Fruit fly (Drosophila melanogaster) whole organism, embryonic: ENCODE results near the gene Cwc25.
A peak's percentile ranks its signal among the peaks of the same experiment; 100 is the strongest.

ENCODE experiments used
- Antp ChIP-seq: fragments of 200-800 bp; sonication (Bioruptor generic); optimal IDR thresholded peaks from 3 replicates; lab custom pipeline; 2016; ENCODE audit warnings: missing biosample characterization, missing genetic modification characterization
- Bdp1 ChIP-seq: fragments of 200-800 bp; sonication (Bioruptor generic); optimal IDR thresholded peaks from 3 replicates; lab custom pipeline; 2016; ENCODE audit warnings: missing biosample characterization, missing genetic modification characterization
- CG10209 ChIP-seq: fragments of 200-800 bp; sonication (Bioruptor generic); optimal IDR thresholded peaks from 3 replicates; lab custom pipeline; 2017; ENCODE audit warnings: missing biosample characterization, mild to moderate bottlenecking, missing genetic modification characterization, missing genetic modification reagents
- CG11247 ChIP-seq: fragments of 200-800 bp; sonication (Bioruptor generic); IDR thresholded peaks from 2 replicates; pipeline ENCODE4 v1.3.6; 2022; ENCODE audit warnings: missing biosample characterization, missing genetic modification characterization
- CG11560 ChIP-seq: fragments of 200-800 bp; sonication (Bioruptor generic); IDR thresholded peaks from 3 replicates; pipeline ENCODE4 v1.3.6; 2022; ENCODE audit warnings: missing biosample characterization, missing genetic modification characterization
- CG11723 ChIP-seq: fragments of 200-800 bp; sonication (Bioruptor generic); optimal IDR thresholded peaks from 2 replicates; lab custom pipeline; 2017; ENCODE audit warnings: missing biosample characterization, mild to moderate bottlenecking, missing genetic modification characterization
- CG12299 ChIP-seq: fragments of 200-800 bp; sonication (Bioruptor generic); optimal IDR thresholded peaks from 2 replicates; lab custom pipeline; 2018; ENCODE audit warnings: missing biosample characterization, mild to moderate bottlenecking, missing genetic modification characterization
- CG1233 ChIP-seq: fragments of 200-800 bp; sonication (Bioruptor generic); optimal IDR thresholded peaks from 4 replicates; lab custom pipeline; 2018; ENCODE audit warnings: missing biosample characterization, mild to moderate bottlenecking, missing genetic modification characterization
- CG13123 ChIP-seq: fragments of 200-800 bp; sonication (Bioruptor generic); optimal IDR thresholded peaks from 2 replicates; lab custom pipeline; 2016; ENCODE audit warnings: missing biosample characterization, missing genetic modification characterization
- CG13296 ChIP-seq: fragments of 200-800 bp; sonication (Bioruptor generic); optimal IDR thresholded peaks from 3 replicates; lab custom pipeline; 2018; ENCODE audit warnings: missing biosample characterization, mild to moderate bottlenecking, missing genetic modification characterization
- CG13424 ChIP-seq: fragments of 200-800 bp; sonication (Bioruptor generic); optimal IDR thresholded peaks from 2 replicates; lab custom pipeline; 2019; ENCODE audit warnings: missing biosample characterization, mild to moderate bottlenecking, missing genetic modification characterization, moderate library complexity
- CG17802 ChIP-seq: fragments of 200-800 bp; sonication (Bioruptor generic); optimal IDR thresholded peaks from 2 replicates; lab custom pipeline; 2018; ENCODE audit warnings: missing biosample characterization, mild to moderate bottlenecking, missing genetic modification characterization, moderate library complexity
- CG2678 ChIP-seq: fragments of 200-800 bp; sonication (Bioruptor generic); optimal IDR thresholded peaks from 3 replicates; lab custom pipeline; 2019; ENCODE audit warnings: missing biosample characterization, mild to moderate bottlenecking, missing genetic modification characterization, moderate library complexity
- CG32767 ChIP-seq: fragments of 200-800 bp; sonication (Bioruptor generic); IDR thresholded peaks from 2 replicates; pipeline ENCODE4 v1.3.6; 2022; ENCODE audit warnings: missing biosample characterization, missing genetic modification characterization
- CG4424 ChIP-seq: fragments of 200-800 bp; sonication (Bioruptor generic); optimal IDR thresholded peaks from 3 replicates; lab custom pipeline; 2016; ENCODE audit warnings: missing biosample characterization, missing genetic modification characterization
- CG4730 ChIP-seq: fragments of 200-800 bp; sonication (Bioruptor generic); IDR thresholded peaks from 2 replicates; pipeline ENCODE4 v1.3.6; 2022; ENCODE audit warnings: missing biosample characterization, missing genetic modification characterization
- CG5953 ChIP-seq: fragments of 200-800 bp; sonication (Bioruptor generic); IDR thresholded peaks from 2 replicates; pipeline ENCODE4 v1.3.6; 2022; ENCODE audit warnings: missing biosample characterization, missing genetic modification characterization
- CG6689 ChIP-seq: fragments of 200-800 bp; sonication (Bioruptor generic); IDR thresholded peaks from 2 replicates; pipeline ENCODE4 v1.3.6; 2022; ENCODE audit warnings: missing biosample characterization, missing genetic modification characterization
- CG7357 ChIP-seq: fragments of 200-800 bp; sonication (Bioruptor generic); IDR thresholded peaks from 3 replicates; pipeline ENCODE4 v1.3.6; 2022; ENCODE audit warnings: missing biosample characterization, missing genetic modification characterization
- CG7556 ChIP-seq: fragments of 200-800 bp; sonication (Bioruptor generic); optimal IDR thresholded peaks from 2 replicates; lab custom pipeline; 2017; ENCODE audit warnings: missing biosample characterization, mild to moderate bottlenecking, missing genetic modification characterization
- CG7987 ChIP-seq: fragments of 200-800 bp; sonication (Bioruptor generic); optimal IDR thresholded peaks from 2 replicates; lab custom pipeline; 2018; ENCODE audit warnings: missing biosample characterization, mild to moderate bottlenecking, missing genetic modification characterization, moderate library complexity
- CG8765 ChIP-seq: fragments of 200-800 bp; sonication (Bioruptor generic); IDR thresholded peaks from 2 replicates; pipeline ENCODE4 v1.3.6; 2022; ENCODE audit warnings: missing biosample characterization, missing genetic modification characterization
- CG9215 ChIP-seq: fragments of 200-800 bp; sonication (Bioruptor generic); IDR thresholded peaks from 2 replicates; pipeline ENCODE4 v1.3.6; 2022; ENCODE audit warnings: missing biosample characterization, missing genetic modification characterization
- CG9932 ChIP-seq: fragments of 200-800 bp; sonication (Bioruptor generic); IDR thresholded peaks from 2 replicates; pipeline ENCODE4 v1.3.6; 2022; ENCODE audit warnings: missing biosample characterization, missing genetic modification characterization
- CTCF ChIP-seq: fragments of 200-800 bp; sonication (Bioruptor generic); optimal IDR thresholded peaks from 2 replicates; lab custom pipeline; 2017; ENCODE audit warnings: missing biosample characterization, mild to moderate bottlenecking, missing genetic modification characterization, moderate library complexity
- D19B ChIP-seq: fragments of 200-800 bp; sonication (Bioruptor generic); optimal IDR thresholded peaks from 2 replicates; lab custom pipeline; 2017; ENCODE audit warnings: missing biosample characterization, mild to moderate bottlenecking, missing genetic modification characterization
- Dek ChIP-seq: fragments of 200-800 bp; sonication (Bioruptor generic); optimal IDR thresholded peaks from 3 replicates; lab custom pipeline; 2019; ENCODE audit warnings: missing biosample characterization, mild to moderate bottlenecking, missing genetic modification characterization, moderate library complexity
- Dfd ChIP-seq, 2 experiments: fragments of >200 bp; optimal IDR thresholded peaks; 2 replicates each; lab custom pipeline; 2017; ENCODE audit warnings: missing biosample characterization in 2 of 2, missing genetic modification characterization in 2 of 2
- Meics ChIP-seq: fragments of 200-800 bp; sonication (Bioruptor generic); optimal IDR thresholded peaks from 2 replicates; lab custom pipeline; 2017; ENCODE audit warnings: missing biosample characterization, mild to moderate bottlenecking, missing genetic modification characterization
- Sin3A ChIP-seq: fragments of >200 bp; optimal IDR thresholded peaks from 2 replicates; lab custom pipeline; 2018
- Sry-δ ChIP-seq: fragments of 200-800 bp; sonication (Bioruptor generic); optimal IDR thresholded peaks from 2 replicates; lab custom pipeline; 2016; ENCODE audit warnings: missing biosample characterization, missing genetic modification characterization
- ac ChIP-seq: fragments of 200-800 bp; sonication (Bioruptor generic); optimal IDR thresholded peaks from 3 replicates; lab custom pipeline; 2017; ENCODE audit warnings: missing biosample characterization, mild to moderate bottlenecking, missing genetic modification characterization
- btn ChIP-seq: fragments of 200-800 bp; sonication (Bioruptor generic); optimal IDR thresholded peaks from 2 replicates; lab custom pipeline; 2016; ENCODE audit warnings: missing biosample characterization, missing genetic modification characterization
- chinmo ChIP-seq: fragments of 200-800 bp; sonication (Bioruptor generic); IDR thresholded peaks from 4 replicates; pipeline ENCODE4 v1.3.6; 2022; ENCODE audit warnings: missing biosample characterization, missing genetic modification characterization; ENCODE audit not compliant: partially characterized antibody
- crol ChIP-seq: fragments of 200-800 bp; sonication (Bioruptor generic); IDR thresholded peaks from 2 replicates; pipeline ENCODE4 v1.3.6; 2022; ENCODE audit warnings: missing biosample characterization, missing genetic modification characterization
- dpn ChIP-seq, 2 experiments: fragments of 200-800 bp; sonication (Bioruptor generic); optimal IDR thresholded peaks; 3 replicates each; lab custom pipeline; 2016; ENCODE audit warnings: missing biosample characterization in 2 of 2, missing genetic modification characterization in 2 of 2
- en ChIP-seq: fragments of 200-800 bp; sonication (Bioruptor generic); optimal IDR thresholded peaks from 2 replicates; lab custom pipeline; 2016; ENCODE audit warnings: missing biosample characterization, missing genetic modification characterization
- eve ChIP-seq, 2 experiments: fragments of >200 bp; optimal IDR thresholded peaks; 2 replicates each; lab custom pipeline; 2017; ENCODE audit warnings: missing biosample characterization in 2 of 2, missing genetic modification characterization in 2 of 2
- fu2 ChIP-seq: fragments of 200-800 bp; sonication (Bioruptor generic); optimal IDR thresholded peaks from 2 replicates; lab custom pipeline; 2016; ENCODE audit warnings: missing biosample characterization, missing genetic modification characterization
- h ChIP-seq: fragments of >200 bp; optimal IDR thresholded peaks from 2 replicates; lab custom pipeline; 2017
- mam ChIP-seq: fragments of 200-800 bp; sonication (Bioruptor generic); optimal IDR thresholded peaks from 3 replicates; lab custom pipeline; 2016; ENCODE audit warnings: missing biosample characterization, missing genetic modification characterization
- p53 ChIP-seq: fragments of 200-800 bp; sonication (Bioruptor generic); optimal IDR thresholded peaks from 2 replicates; lab custom pipeline; 2016; ENCODE audit warnings: missing biosample characterization, missing genetic modification characterization
- pan ChIP-seq, 4 experiments: fragments of >200 bp in 3 of 4; fragments of 200-800 bp in 1 of 4; sonication (Bioruptor generic) in 1 of 4; optimal IDR thresholded peaks in 3 of 4; IDR thresholded peaks in 1 of 4; 2 replicates each; pipeline versions ENCODE4 v1.3.6 to Lab custom; 2017 to 2022; ENCODE audit warnings: missing biosample characterization in 2 of 4, missing genetic modification characterization in 2 of 4, mixed read lengths in 1 of 4
- phol ChIP-seq: fragments of 200-800 bp; sonication (Bioruptor generic); optimal IDR thresholded peaks from 3 replicates; lab custom pipeline; 2018; ENCODE audit warnings: missing biosample characterization, mild to moderate bottlenecking, missing genetic modification characterization, moderate library complexity
- sd ChIP-seq: fragments of 200-800 bp; sonication (Bioruptor generic); optimal IDR thresholded peaks from 3 replicates; lab custom pipeline; 2018; ENCODE audit warnings: missing biosample characterization, mild to moderate bottlenecking, missing genetic modification characterization, moderate library complexity
- shn ChIP-seq: fragments of 200-800 bp; sonication (Bioruptor generic); optimal IDR thresholded peaks from 3 replicates; lab custom pipeline; 2016; ENCODE audit warnings: missing biosample characterization, missing genetic modification characterization
- sob ChIP-seq: fragments of 200-800 bp; sonication (Bioruptor generic); IDR thresholded peaks from 2 replicates; pipeline ENCODE4 v1.3.6; 2022; ENCODE audit warnings: missing biosample characterization, missing genetic modification characterization
- tna ChIP-seq: fragments of 200-800 bp; sonication (Bioruptor generic); IDR thresholded peaks from 2 replicates; pipeline ENCODE4 v1.3.6; 2022; ENCODE audit warnings: missing biosample characterization, missing genetic modification characterization; ENCODE audit not compliant: partially characterized antibody
- unc-4 ChIP-seq: fragments of 200-800 bp; sonication (Bioruptor generic); IDR thresholded peaks from 2 replicates; pipeline ENCODE4 v1.3.6; 2022; ENCODE audit warnings: missing biosample characterization, missing genetic modification characterization; ENCODE audit not compliant: partially characterized antibody

The Cwc25 gene

DNA sequence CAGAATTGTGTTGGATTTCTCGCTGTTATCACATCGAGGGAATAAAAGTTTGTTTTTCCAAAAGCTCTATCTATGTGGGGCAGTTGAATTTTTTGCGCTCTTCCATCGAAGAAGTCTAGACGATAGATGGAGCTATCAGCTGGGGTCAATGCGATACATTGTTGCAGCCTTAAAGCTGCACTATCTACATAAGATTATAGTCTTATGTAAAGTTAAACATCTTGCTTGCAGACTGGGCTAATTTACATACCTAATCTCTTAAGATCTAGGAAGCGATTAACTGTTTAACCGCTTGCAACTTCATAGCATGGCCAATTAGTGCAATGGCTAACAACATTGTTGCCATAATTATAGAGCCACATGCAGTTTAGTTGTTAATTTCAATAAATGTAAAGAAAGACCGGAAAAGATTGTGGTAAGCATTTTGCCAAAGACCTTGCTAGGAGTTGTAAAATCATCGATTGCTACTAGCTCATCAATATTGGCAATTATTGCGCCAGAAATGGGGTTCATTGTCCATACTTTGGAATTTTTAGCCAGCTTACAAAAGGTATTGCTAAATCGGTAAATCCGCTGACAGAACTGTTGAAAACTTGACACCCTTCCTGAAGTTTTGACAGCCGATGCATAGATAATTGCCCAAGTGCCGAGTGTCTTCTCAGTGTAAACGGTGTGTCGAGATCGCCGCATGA lies 12.6 kb upstream of the Cwc25 start:
- TF ChIP-seq eve (GFP tag; optimal IDR thresholded peaks at IDR 0.05; lab: Kevin White, UChicago) (peak in 1 of 2 experiments; percentile 65), en (GFP tag; lab: Kevin White, UChicago) (no peak), btn (GFP tag; lab: Kevin White, UChicago) (no peak), CTCF (GFP tag; lab: Kevin White, UChicago) (peak; percentile 71), Bdp1 (GFP tag; lab: Kevin White, UChicago) (no peak), tna (GFP tag; lab: Robert Waterston, UW) (no peak)

DNA sequence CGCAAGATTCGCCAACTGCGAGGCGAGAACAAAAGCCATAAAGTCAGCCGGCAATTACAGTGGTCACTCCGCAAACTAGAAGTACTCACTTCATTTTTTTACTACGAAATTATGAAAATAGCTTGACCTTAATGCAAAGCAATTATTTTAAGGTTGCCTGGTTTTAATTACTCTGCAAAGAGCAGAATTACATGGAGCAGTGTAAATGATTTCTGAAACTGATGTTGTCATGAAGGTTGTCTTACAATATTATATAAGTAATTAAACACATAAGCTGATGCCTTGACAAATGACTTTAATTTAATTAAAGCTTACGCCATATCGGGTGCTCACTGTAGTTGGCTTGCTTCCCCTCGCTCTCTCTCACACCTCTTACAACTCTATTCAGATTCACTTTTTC lies 10.7 kb upstream of the Cwc25 start:
- peak; percentile 41 for TF ChIP-seq CG6689 (GFP tag; lab: Robert Waterston, UW)
- peak; percentile 67 for TF ChIP-seq Meics
- no peak for TF ChIP-seq unc-4 (GFP tag; lab: Robert Waterston, UW)
- TF ChIP-seq CG4730, result no peak
- TF ChIP-seq CG12299 (tag; lab: Kevin White, UChicago), result no peak
- no peak for TF ChIP-seq CG32767 (GFP tag; lab: Robert Waterston, UW)
- TF ChIP-seq CG7556 (GFP tag; lab: Kevin White, UChicago), result peak; percentile 42
- peak; percentile 16 for TF ChIP-seq CG11723 (GFP tag; lab: Kevin White, UChicago)
- TF ChIP-seq CG8765, result no peak
- no peak for TF ChIP-seq ac (GFP tag; lab: Kevin White, UChicago)
- TF ChIP-seq chinmo, result no peak
- no peak for TF ChIP-seq h
- peak; percentile 73 for TF ChIP-seq CG2678
- no peak for TF ChIP-seq Dfd (GFP tag; optimal IDR thresholded peaks at IDR 0.05; lab: Kevin White, UChicago)
- peak; percentile 38 for TF ChIP-seq D19B (GFP tag; lab: Kevin White, UChicago)
- peak; percentile 12 for TF ChIP-seq Dek (tag; lab: Kevin White, UChicago)
- TF ChIP-seq Sry-δ (GFP tag; lab: Kevin White, UChicago), result no peak
- peak; percentile 30; the same call in 1 of the 3 replicates for TF ChIP-seq CG7357 (GFP tag; lab: Robert Waterston, UW)
- TF ChIP-seq CG9215 (GFP tag; lab: Robert Waterston, UW), result peak; percentile 47
- peak; percentile 60 for TF ChIP-seq mam
- peak; percentile 66 for TF ChIP-seq CG13296 (GFP tag; lab: Kevin White, UChicago)
- no peak for TF ChIP-seq Sin3A
- TF ChIP-seq CG11560, result no peak
- TF ChIP-seq shn (GFP tag; lab: Kevin White, UChicago), result peak; percentile 1
- TF ChIP-seq CG13123 (GFP tag; lab: Kevin White, UChicago), result no peak
- no peak for TF ChIP-seq Antp (GFP tag; lab: Kevin White, UChicago)
- TF ChIP-seq p53 (GFP tag; lab: Kevin White, UChicago), result no peak
- TF ChIP-seq CG7987 (GFP tag; lab: Kevin White, UChicago), result no peak
- no peak for TF ChIP-seq sob (GFP tag; lab: Robert Waterston, UW)
- TF ChIP-seq CG17802 (tag; lab: Kevin White, UChicago), result no peak
- no peak for TF ChIP-seq pan (optimal IDR thresholded peaks at IDR 0.05; lab: Kevin White, UChicago)
- peak in 1 of 2 experiments; percentile 23 for TF ChIP-seq pan (GFP tag; optimal IDR thresholded peaks at IDR 0.05 in 1 of 2, IDR thresholded peaks at IDR 0.05 in 1 of 2)
- peak; percentile 17 for TF ChIP-seq CG4424 (GFP tag; lab: Kevin White, UChicago)
- TF ChIP-seq crol (GFP tag; lab: Robert Waterston, UW), result peak; percentile 39
- TF ChIP-seq CG11247 (GFP tag; lab: Robert Waterston, UW), result no peak; the same call in 1 of the 2 replicates
- peak; percentile 44 for TF ChIP-seq CG13424 (tag; lab: Kevin White, UChicago)
- TF ChIP-seq CG10209 (GFP tag; lab: Kevin White, UChicago), result peak; percentile 50
- TF ChIP-seq CG9932 (GFP tag; lab: Robert Waterston, UW), result peak; percentile 64
- no peak for TF ChIP-seq CG5953 (GFP tag; lab: Robert Waterston, UW)
- TF ChIP-seq phol (tag; lab: Kevin White, UChicago), result peak; percentile 28
- TF ChIP-seq fu2 (GFP tag; lab: Kevin White, UChicago), result peak; percentile 42
- TF ChIP-seq CG1233 (GFP tag; lab: Kevin White, UChicago), result peak; percentile 21
- no peak for TF ChIP-seq sd (tag; lab: Kevin White, UChicago)
- peak; percentile 43 to 57 for TF ChIP-seq dpn (GFP tag; optimal IDR thresholded peaks at IDR 0.05; lab: Kevin White, UChicago)
